Worm (Caenorhabditis elegans): ENCODE data around the gene C28A5.2.

The C28A5.2 gene

DNA sequence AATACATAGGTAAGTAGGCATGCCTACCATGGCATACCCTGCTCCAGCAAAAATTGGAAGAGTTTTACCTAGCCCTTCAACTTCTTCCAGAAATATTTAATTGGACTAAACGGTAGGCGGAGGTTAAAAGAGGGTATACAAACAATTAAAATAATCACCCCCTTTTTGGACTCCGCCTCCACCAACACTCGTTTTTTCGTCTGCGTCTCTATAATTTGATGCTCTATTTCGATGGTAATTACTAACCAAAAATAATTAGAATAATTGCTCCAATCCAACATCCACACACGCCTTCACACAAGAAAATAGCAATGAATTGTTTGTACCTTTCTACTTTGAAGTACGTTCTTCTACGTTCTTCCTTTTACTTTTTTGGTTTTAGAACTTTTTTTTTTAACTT is 13.4 kb upstream of the C28A5.2 start:
- TF ChIP-seq lsy-12 (tag; optimal IDR thresholded peaks at IDR 0.05), result no peak
- no peak for TF ChIP-seq unc-39 (tag; optimal IDR thresholded peaks at IDR 0.05)
- peak; percentile 7 for TF ChIP-seq nfya-1 (tag; optimal IDR thresholded peaks at IDR 0.05; ENCODE audit: insufficient read depth)
- no peak for TF ChIP-seq nhr-43 (tag; optimal IDR thresholded peaks at IDR 0.05; ENCODE audit: poor library complexity, severe bottlenecking)
- TF ChIP-seq sea-2 (GFP tag; optimal IDR thresholded peaks at IDR 0.05), result no peak
- no peak for TF ChIP-seq snpc-4 (tag; optimal IDR thresholded peaks at IDR 0.05)
- peak; percentile 16 for TF ChIP-seq nhr-23 (tag; optimal IDR thresholded peaks at IDR 0.05)
- no peak for TF ChIP-seq nhr-11 (tag; optimal IDR thresholded peaks at IDR 0.05)
- TF ChIP-seq nhr-28 (tag; optimal IDR thresholded peaks at IDR 0.05), result no peak
- TF ChIP-seq mml-1 (tag; optimal IDR thresholded peaks at IDR 0.05), result no peak
- TF ChIP-seq eor-1 (tag; optimal IDR thresholded peaks at IDR 0.05), result no peak
- TF ChIP-seq jun-1 (tag; optimal IDR thresholded peaks at IDR 0.05), result no peak
- no peak for TF ChIP-seq mdl-1 (tag; optimal IDR thresholded peaks at IDR 0.05)
- no peak for TF ChIP-seq ceh-16 (tag; optimal IDR thresholded peaks at IDR 0.05)
- TF ChIP-seq tbx-2 (tag; optimal IDR thresholded peaks at IDR 0.05), result no peak

DNA sequence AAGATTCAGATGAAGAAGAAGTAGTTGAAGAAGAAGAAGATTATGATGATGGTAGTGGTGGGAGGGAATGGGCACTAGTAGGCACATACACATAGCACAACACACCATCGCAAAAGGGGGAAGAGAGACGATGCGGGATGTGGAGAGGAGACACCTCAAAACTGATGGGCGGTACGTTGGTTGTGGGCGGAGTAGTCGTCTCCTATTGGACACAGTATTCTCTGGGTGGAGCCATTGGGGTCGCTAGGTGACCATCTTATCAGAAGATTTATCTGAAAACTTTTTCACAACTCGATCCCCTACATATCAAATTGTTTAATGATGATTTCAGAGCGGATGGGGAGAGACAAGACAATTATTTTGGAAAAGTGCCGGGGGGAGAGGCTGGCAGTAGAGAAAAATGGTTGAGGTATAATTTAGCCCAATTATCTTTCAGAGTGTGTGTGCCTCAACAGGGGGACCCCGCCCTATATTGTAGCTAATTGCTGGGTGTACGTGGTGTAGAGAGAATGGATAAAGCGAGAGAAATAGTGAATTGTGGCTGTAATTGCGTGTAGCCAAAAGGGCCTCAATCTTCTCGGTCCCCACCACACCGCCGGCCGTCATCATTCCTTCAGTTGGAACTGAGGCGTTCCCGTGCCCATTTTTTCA is 11.6 kb upstream of the C28A5.2 start:
- TF ChIP-seq ceh-28 (tag; optimal IDR thresholded peaks at IDR 0.05) (no peak), nfya-1 (tag; optimal IDR thresholded peaks at IDR 0.05; ENCODE audit: insufficient read depth) (peak; percentile 71), ceh-9 (tag; optimal IDR thresholded peaks at IDR 0.05) (no peak), nhr-23 (tag; optimal IDR thresholded peaks at IDR 0.05) (peak; percentile 9), snpc-4 (tag; optimal IDR thresholded peaks at IDR 0.05) (no peak), unc-62 (GFP tag; optimal IDR thresholded peaks at IDR 0.05) (no peak)

ce11 chrIII:4449893-4450579 is 10.7 kb upstream of the C28A5.2 start, which contains the start of gene ceh-43:
Gene ceh-43 (minus strand): TSS chrIII:4449943.
- TF ChIP-seq nhr-23 (tag; optimal IDR thresholded peaks at IDR 0.05) (no peak), snpc-4 (tag; optimal IDR thresholded peaks at IDR 0.05) (no peak), aly-2 (tag; optimal IDR thresholded peaks at IDR 0.05) (no peak), elt-1 (tag; optimal IDR thresholded peaks at IDR 0.05) (no peak), eor-1 (tag; optimal IDR thresholded peaks at IDR 0.05) (no peak), elt-2 (tag; optimal IDR thresholded peaks at IDR 0.05) (peak; percentile 49)

- TF ChIP-seq nfya-1 (tag; optimal IDR thresholded peaks at IDR 0.05; ENCODE audit: insufficient read depth) (peak; percentile 41), hmg-11 (tag; optimal IDR thresholded peaks at IDR 0.05) (no peak)
Observed at ce11 chrIII:4449357-4449756, 10.0 kb upstream of the C28A5.2 start.

DNA sequence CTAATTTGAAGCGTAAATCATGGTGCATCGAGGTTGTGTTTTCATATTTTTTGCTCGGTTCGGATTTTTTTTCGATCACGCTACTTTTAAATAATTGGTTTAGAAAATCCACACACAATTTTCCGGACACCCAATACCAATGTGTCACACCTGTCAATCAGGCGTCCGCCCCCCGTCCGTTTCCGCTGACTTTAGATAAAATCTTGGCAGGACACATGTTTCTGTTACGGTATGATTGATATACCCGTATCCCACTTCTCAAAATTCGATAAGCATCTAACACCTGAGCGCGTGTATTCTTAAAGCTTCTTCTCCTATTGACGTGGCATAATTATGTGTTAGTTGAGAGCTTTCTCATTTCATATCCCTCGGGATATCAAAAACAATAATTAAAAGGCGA is 8.7 kb upstream of the C28A5.2 start:
- TF ChIP-seq jun-1 (tag; optimal IDR thresholded peaks at IDR 0.05), result no peak
- no peak for TF ChIP-seq tbx-2 (tag; optimal IDR thresholded peaks at IDR 0.05)
- TF ChIP-seq lsy-12 (tag; optimal IDR thresholded peaks at IDR 0.05), result no peak
- TF ChIP-seq lin-15B (tag; optimal IDR thresholded peaks at IDR 0.05), result no peak
- TF ChIP-seq fos-1 (tag; optimal IDR thresholded peaks at IDR 0.05), result no peak
- TF ChIP-seq ztf-4 (tag; optimal IDR thresholded peaks at IDR 0.05), result no peak
- no peak for TF ChIP-seq nhr-67 (tag; optimal IDR thresholded peaks at IDR 0.05)

- no peak for TF ChIP-seq egl-27 (tag; optimal IDR thresholded peaks at IDR 0.05)
- no peak for TF ChIP-seq skn-1 (tag; optimal IDR thresholded peaks at IDR 0.05)
- TF ChIP-seq R02D3.7 (tag; optimal IDR thresholded peaks at IDR 0.05), result no peak
- TF ChIP-seq nhr-11 (tag; optimal IDR thresholded peaks at IDR 0.05), result no peak
- no peak for TF ChIP-seq ceh-28 (tag; optimal IDR thresholded peaks at IDR 0.05)
- TF ChIP-seq lin-39 (tag; optimal IDR thresholded peaks at IDR 0.05), result no peak
- TF ChIP-seq mdl-1 (tag; optimal IDR thresholded peaks at IDR 0.05), result no peak
- no peak for TF ChIP-seq nhr-12 (tag; optimal IDR thresholded peaks at IDR 0.05)
- no peak for TF ChIP-seq zag-1 (tag; optimal IDR thresholded peaks at IDR 0.05)
- no peak for TF ChIP-seq nhr-76 (tag; optimal IDR thresholded peaks at IDR 0.05)
- TF ChIP-seq ztf-11 (tag; optimal IDR thresholded peaks at IDR 0.05), result no peak
- TF ChIP-seq ceh-82 (tag; optimal IDR thresholded peaks at IDR 0.05), result no peak
- TF ChIP-seq elt-3 (tag; optimal IDR thresholded peaks at IDR 0.05), result no peak
- no peak for TF ChIP-seq eor-1 (tag; optimal IDR thresholded peaks at IDR 0.05)
- TF ChIP-seq nhr-77 (tag; optimal IDR thresholded peaks at IDR 0.05), result no peak
- TF ChIP-seq ama-1 (optimal IDR thresholded peaks at IDR 0.05), result no peak
- TF ChIP-seq fkh-10 (GFP tag; optimal IDR thresholded peaks at IDR 0.05), result no peak
- no peak for TF ChIP-seq sea-2 (GFP tag; optimal IDR thresholded peaks at IDR 0.05)
- TF ChIP-seq tbx-2 (tag; optimal IDR thresholded peaks at IDR 0.05), result no peak
Observed at ce11 chrIII:4444492-4444891, 5.1 kb upstream of the C28A5.2 start.
